Worm (Caenorhabditis elegans) whole organism, L4 larva: ENCODE results near the gene phf-32.

Experiments
- nhr-111 ChIP-seq: fragments of 200-800 bp; sonication (Bioruptor generic); optimal IDR thresholded peaks from 2 replicates; lab custom pipeline; 2018; ENCODE audit warnings: mild to moderate bottlenecking, missing genetic modification characterization, missing compliant biosample characterization
- tra-1 ChIP-seq: fragments of 200-800 bp; sonication (Bioruptor generic); IDR thresholded peaks from 2 replicates; pipeline ENCODE4 v1.3.6; 2022; ENCODE audit warnings: missing genetic modification reagents, missing genetic modification characterization, missing compliant biosample characterization
- zag-1 ChIP-seq: fragments of 150-350 bp; optimal IDR thresholded peaks from 2 replicates; lab custom pipeline; 2014; ENCODE audit warnings: missing biosample characterization, missing genetic modification characterization

ce11 chrX:12290539-12290938 lies 16.1 kb upstream of the phf-32 start, which contains the start of gene C04B4.4:
- TF ChIP-seq zag-1 (tag; lab: Kevin White, UChicago), result no peak
- no peak for TF ChIP-seq tra-1 (GFP tag; lab: Robert Waterston, UW)
- no peak for TF ChIP-seq nhr-111 (GFP tag; lab: Kevin White, UChicago)
